Fruit fly (Drosophila melanogaster) whole organism, embryonic: ENCODE measurements around the gene Eip63F-1.

Experiments
- B-H2 ChIP-seq: fragments of 200-800 bp; sonication (Bioruptor generic); optimal IDR thresholded peaks from 2 replicates; lab custom pipeline; 2018; ENCODE audit warnings: missing biosample characterization, mild to moderate bottlenecking, missing genetic modification characterization
- BEAF-32 ChIP-seq: fragments of 200-800 bp; sonication (Bioruptor generic); optimal IDR thresholded peaks from 3 replicates; lab custom pipeline; 2017; ENCODE audit warnings: missing biosample characterization, missing genetic modification characterization, mild to moderate bottlenecking, moderate library complexity, missing genetic modification reagents
- CG10267 ChIP-seq: fragments of 200-800 bp; sonication (Bioruptor generic); optimal IDR thresholded peaks from 2 replicates; lab custom pipeline; 2018; ENCODE audit warnings: missing biosample characterization, mild to moderate bottlenecking, missing genetic modification characterization, moderate library complexity
- CG12769 ChIP-seq: fragments of 200-800 bp; sonication (Bioruptor generic); optimal IDR thresholded peaks from 2 replicates; lab custom pipeline; 2019; ENCODE audit warnings: missing biosample characterization, mild to moderate bottlenecking, missing genetic modification characterization, moderate library complexity
- CG13123 ChIP-seq: fragments of 200-800 bp; sonication (Bioruptor generic); optimal IDR thresholded peaks from 2 replicates; lab custom pipeline; 2016; ENCODE audit warnings: missing biosample characterization, missing genetic modification characterization
- CG13296 ChIP-seq: fragments of 200-800 bp; sonication (Bioruptor generic); optimal IDR thresholded peaks from 3 replicates; lab custom pipeline; 2018; ENCODE audit warnings: missing biosample characterization, mild to moderate bottlenecking, missing genetic modification characterization
- CG14441 ChIP-seq: fragments of 200-800 bp; sonication (Bioruptor generic); IDR thresholded peaks from 2 replicates; pipeline ENCODE4 v1.3.6; 2022; ENCODE audit warnings: missing biosample characterization, missing genetic modification characterization
- CG15514 ChIP-seq: fragments of 200-800 bp; sonication (Bioruptor generic); optimal IDR thresholded peaks from 3 replicates; lab custom pipeline; 2017; ENCODE audit warnings: missing biosample characterization, missing genetic modification characterization, mild to moderate bottlenecking, moderate library complexity, missing genetic modification reagents
- CG15601 ChIP-seq: fragments of 200-800 bp; sonication (Bioruptor generic); optimal IDR thresholded peaks from 3 replicates; lab custom pipeline; 2019; ENCODE audit warnings: missing biosample characterization, mild to moderate bottlenecking, missing genetic modification characterization, moderate library complexity
- CG1603 ChIP-seq: fragments of 200-800 bp; sonication (Bioruptor generic); optimal IDR thresholded peaks from 2 replicates; lab custom pipeline; 2019; ENCODE audit warnings: missing biosample characterization, mild to moderate bottlenecking, missing genetic modification characterization, moderate library complexity
- CG17186 ChIP-seq: fragments of 200-800 bp; sonication (Bioruptor generic); optimal IDR thresholded peaks from 3 replicates; lab custom pipeline; 2017; ENCODE audit warnings: missing biosample characterization, missing genetic modification reagents, missing genetic modification characterization
- CG17568 ChIP-seq: fragments of 200-800 bp; sonication (Bioruptor generic); optimal IDR thresholded peaks from 2 replicates; lab custom pipeline; 2018; ENCODE audit warnings: missing biosample characterization, mild to moderate bottlenecking, missing genetic modification characterization, moderate library complexity
- CG17912 ChIP-seq: fragments of 200-800 bp; sonication (Bioruptor generic); optimal IDR thresholded peaks from 2 replicates; lab custom pipeline; 2018; ENCODE audit warnings: missing biosample characterization, mild to moderate bottlenecking, missing genetic modification characterization
- CG2116 ChIP-seq: fragments of 200-800 bp; sonication (Bioruptor generic); optimal IDR thresholded peaks from 3 replicates; lab custom pipeline; 2018; ENCODE audit warnings: missing biosample characterization, mild to moderate bottlenecking, missing genetic modification characterization
- CG34376 ChIP-seq: fragments of 200-800 bp; sonication (Bioruptor generic); optimal IDR thresholded peaks from 2 replicates; lab custom pipeline; 2018; ENCODE audit warnings: missing biosample characterization, mild to moderate bottlenecking, missing genetic modification characterization
- CG34422 ChIP-seq: fragments of 200-800 bp; sonication (Bioruptor generic); IDR thresholded peaks from 3 replicates; pipeline ENCODE4 v1.3.6; 2022; ENCODE audit warnings: missing biosample characterization, missing genetic modification characterization
- CG3847 ChIP-seq: fragments of 200-800 bp; sonication (Bioruptor generic); IDR thresholded peaks from 2 replicates; pipeline ENCODE4 v1.3.6; 2022; ENCODE audit warnings: missing biosample characterization, missing genetic modification characterization
- CG4617 ChIP-seq: fragments of 200-800 bp; sonication (Bioruptor generic); optimal IDR thresholded peaks from 3 replicates; lab custom pipeline; 2016; ENCODE audit warnings: missing biosample characterization, missing genetic modification characterization, borderline replicate concordance
- CG7987 ChIP-seq: fragments of 200-800 bp; sonication (Bioruptor generic); optimal IDR thresholded peaks from 2 replicates; lab custom pipeline; 2018; ENCODE audit warnings: missing biosample characterization, mild to moderate bottlenecking, missing genetic modification characterization, moderate library complexity
- CG9797 ChIP-seq: fragments of 200-800 bp; sonication (Bioruptor generic); optimal IDR thresholded peaks from 3 replicates; lab custom pipeline; 2018; ENCODE audit warnings: missing biosample characterization, mild to moderate bottlenecking, missing genetic modification characterization
- CHES-1-like ChIP-seq: fragments of 200-800 bp; sonication (Bioruptor generic); optimal IDR thresholded peaks from 2 replicates; lab custom pipeline; 2016; ENCODE audit warnings: missing biosample characterization, missing genetic modification characterization
- CoRest ChIP-seq: fragments of 200-800 bp; sonication (Bioruptor generic); optimal IDR thresholded peaks from 3 replicates; lab custom pipeline; 2018; ENCODE audit warnings: missing biosample characterization, mild to moderate bottlenecking, missing genetic modification characterization, moderate library complexity
- Dll ChIP-seq: fragments of 200-800 bp; sonication (Bioruptor generic); IDR thresholded peaks from 4 replicates; pipeline ENCODE4 v1.3.6; 2022; ENCODE audit warnings: missing biosample characterization, missing genetic modification characterization; ENCODE audit not compliant: partially characterized antibody
- Dp ChIP-seq: fragments of 200-800 bp; sonication (Bioruptor generic); optimal IDR thresholded peaks from 2 replicates; lab custom pipeline; 2018; ENCODE audit warnings: missing biosample characterization, mild to moderate bottlenecking, missing genetic modification characterization, moderate library complexity
- Hey ChIP-seq: fragments of 200-800 bp; sonication (Bioruptor generic); optimal IDR thresholded peaks from 3 replicates; lab custom pipeline; 2018; ENCODE audit warnings: missing biosample characterization, mild to moderate bottlenecking, missing genetic modification characterization
- HmgZ ChIP-seq: fragments of 200-800 bp; sonication (Bioruptor generic); optimal IDR thresholded peaks from 2 replicates; lab custom pipeline; 2018; ENCODE audit warnings: missing biosample characterization, mild to moderate bottlenecking, missing genetic modification characterization
- Hmr ChIP-seq: fragments of 200-800 bp; sonication (Bioruptor generic); optimal IDR thresholded peaks from 3 replicates; lab custom pipeline; 2017; ENCODE audit warnings: mild to moderate bottlenecking, missing biosample characterization, missing genetic modification reagents, missing genetic modification characterization
- MBD-R2 ChIP-seq: fragments of 200-800 bp; sonication (Bioruptor generic); IDR thresholded peaks from 2 replicates; pipeline ENCODE4 v1.3.6; 2022; ENCODE audit warnings: missing biosample characterization, missing genetic modification characterization
- Med ChIP-seq: fragments of 200-800 bp; sonication (Bioruptor generic); peaks from one replicate; lab custom pipeline; 2016; ENCODE audit warnings: missing biosample characterization, missing genetic modification characterization, mild to moderate bottlenecking, inconsistent platforms, moderate library complexity
- Neu2 ChIP-seq: fragments of 200-800 bp; sonication (Bioruptor generic); optimal IDR thresholded peaks from 3 replicates; lab custom pipeline; 2016; ENCODE audit warnings: missing biosample characterization, missing genetic modification characterization, borderline replicate concordance
- Pdp1 ChIP-seq, 2 experiments: fragments of 200-800 bp; sonication (Bioruptor generic); optimal IDR thresholded peaks; 3 replicates each; lab custom pipeline; 2016; ENCODE audit warnings: missing biosample characterization in 2 of 2, missing genetic modification characterization in 2 of 2, mild to moderate bottlenecking in 1 of 2, moderate library complexity in 1 of 2
- Sin3A ChIP-seq: fragments of >200 bp; optimal IDR thresholded peaks from 2 replicates; lab custom pipeline; 2018
- YL-1 ChIP-seq: fragments of 200-800 bp; sonication (Bioruptor generic); optimal IDR thresholded peaks from 3 replicates; lab custom pipeline; 2017; ENCODE audit warnings: missing biosample characterization, mild to moderate bottlenecking, missing genetic modification characterization
- exex ChIP-seq: fragments of 200-800 bp; sonication (Bioruptor generic); optimal IDR thresholded peaks from 4 replicates; lab custom pipeline; 2018; ENCODE audit warnings: missing biosample characterization, mild to moderate bottlenecking, missing genetic modification characterization, moderate library complexity
- gem ChIP-seq: fragments of 200-800 bp; sonication (Bioruptor generic); optimal IDR thresholded peaks from 2 replicates; lab custom pipeline; 2019; ENCODE audit warnings: missing biosample characterization, mild to moderate bottlenecking, missing genetic modification characterization, moderate library complexity
- hbn ChIP-seq: fragments of 200-800 bp; sonication (Bioruptor generic); IDR thresholded peaks from 2 replicates; pipeline ENCODE4 v1.3.6; 2022; ENCODE audit warnings: missing biosample characterization, missing genetic modification characterization; ENCODE audit not compliant: partially characterized antibody
- her ChIP-seq: fragments of 200-800 bp; sonication (Bioruptor generic); optimal IDR thresholded peaks from 2 replicates; lab custom pipeline; 2016; ENCODE audit warnings: missing biosample characterization, missing genetic modification characterization
- nom ChIP-seq: fragments of 200-800 bp; sonication (Bioruptor generic); optimal IDR thresholded peaks from 2 replicates; lab custom pipeline; 2017; ENCODE audit warnings: missing biosample characterization, missing genetic modification characterization, mild to moderate bottlenecking, moderate library complexity, missing genetic modification reagents
- onecut ChIP-seq: fragments of 200-800 bp; sonication (Bioruptor generic); IDR thresholded peaks from 2 replicates; pipeline ENCODE4 v1.3.6; 2022; ENCODE audit warnings: missing biosample characterization, missing genetic modification characterization
- sob ChIP-seq: fragments of 200-800 bp; sonication (Bioruptor generic); IDR thresholded peaks from 2 replicates; pipeline ENCODE4 v1.3.6; 2022; ENCODE audit warnings: missing biosample characterization, missing genetic modification characterization
- sug ChIP-seq: fragments of 200-800 bp; optimal IDR thresholded peaks from 2 replicates; lab custom pipeline; 2019; ENCODE audit warnings: missing biosample characterization, mild to moderate bottlenecking, missing genetic modification characterization, moderate library complexity
- tna ChIP-seq: fragments of 200-800 bp; sonication (Bioruptor generic); IDR thresholded peaks from 2 replicates; pipeline ENCODE4 v1.3.6; 2022; ENCODE audit warnings: missing biosample characterization, missing genetic modification characterization; ENCODE audit not compliant: partially characterized antibody
- toy ChIP-seq: fragments of 200-800 bp; sonication (Bioruptor generic); IDR thresholded peaks from 2 replicates; pipeline ENCODE4 v1.3.6; 2022; ENCODE audit warnings: missing biosample characterization, missing genetic modification characterization
- trem ChIP-seq: fragments of 200-800 bp; optimal IDR thresholded peaks from 3 replicates; lab custom pipeline; 2019; ENCODE audit warnings: missing biosample characterization, mild to moderate bottlenecking, missing genetic modification characterization, moderate library complexity
- wek ChIP-seq: fragments of 200-800 bp; sonication (Bioruptor generic); optimal IDR thresholded peaks from 3 replicates; lab custom pipeline; 2018; ENCODE audit warnings: missing biosample characterization, mild to moderate bottlenecking, missing genetic modification characterization, moderate library complexity

Gene Eip63F-1

dm6 chr3L:3908838-3909810 is 26.3 kb downstream of the Eip63F-1 start (continued):
- TF ChIP-seq hbn: peak; percentile 56; the same call in 1 of the 2 replicates

dm6 chr3L:3905111-3905510 is 30.3 kb downstream of the Eip63F-1 start, which contains the start of gene ida:
ida (plus strand) TSS chr3L:3905344.
- TF ChIP-seq gem (tag; lab: Kevin White, UChicago): no peak
- TF ChIP-seq toy (GFP tag; lab: Robert Waterston, UW): no peak
- peak; percentile 43 for TF ChIP-seq CG13123
- peak; percentile 41 for TF ChIP-seq her (GFP tag; lab: Kevin White, UChicago)
- no peak for TF ChIP-seq Hmr (GFP tag; lab: Kevin White, UChicago)
- peak; percentile 31 for TF ChIP-seq CG2116 (GFP tag; lab: Kevin White, UChicago)
- peak; percentile 19 for TF ChIP-seq exex (tag; lab: Kevin White, UChicago)
- peak; percentile 26 for TF ChIP-seq CG17186 (GFP tag; lab: Kevin White, UChicago)
- peak; percentile 74 for TF ChIP-seq CG1603 (tag; lab: Kevin White, UChicago)
- peak; percentile 13 for TF ChIP-seq nom (GFP tag; lab: Kevin White, UChicago)
- peak; percentile 90 for TF ChIP-seq CG3847 (GFP tag; lab: Robert Waterston, UW)
- TF ChIP-seq HmgZ: peak; percentile 68
- TF ChIP-seq CHES-1-like: peak; percentile 33
- no peak for TF ChIP-seq Neu2 (GFP tag; lab: Kevin White, UChicago)
- TF ChIP-seq B-H2 (GFP tag; lab: Kevin White, UChicago): peak; percentile 2
- TF ChIP-seq MBD-R2: peak; percentile 91
- TF ChIP-seq Dll (GFP tag; lab: Robert Waterston, UW): 0 out of 4 replicates have a peak, but pooled peaks have one; percentile 23
- TF ChIP-seq CG10267: peak; percentile 14
- peak; percentile 53 for TF ChIP-seq CG34376 (GFP tag; lab: Kevin White, UChicago)
- TF ChIP-seq CG15514: peak; percentile 72
- peak; percentile 44 for TF ChIP-seq sug (tag; lab: Kevin White, UChicago)
- TF ChIP-seq YL-1 (GFP tag; lab: Kevin White, UChicago): peak; percentile 46
- TF ChIP-seq Pdp1 (GFP tag; optimal IDR thresholded peaks at IDR 0.05; lab: Kevin White, UChicago): peak in 1 of 2 experiments; percentile 6
- peak; percentile 84 for TF ChIP-seq Med (GFP tag; lab: Kevin White, UChicago)
- peak; percentile 23; the same call in 1 of the 2 replicates for TF ChIP-seq tna
- TF ChIP-seq CG17912 (GFP tag; lab: Kevin White, UChicago): peak; percentile 1
- TF ChIP-seq CG15601 (tag; lab: Kevin White, UChicago): peak; percentile 8
- TF ChIP-seq trem (tag; lab: Kevin White, UChicago): peak; percentile 61
- no peak for TF ChIP-seq sob (GFP tag; lab: Robert Waterston, UW)
- TF ChIP-seq onecut: peak; percentile 18; the same call in 1 of the 2 replicates
- peak; percentile 99 for TF ChIP-seq Dp (GFP tag; lab: Kevin White, UChicago)
- TF ChIP-seq CG12769 (tag; lab: Kevin White, UChicago): peak; percentile 27
- TF ChIP-seq CG17568 (GFP tag; lab: Kevin White, UChicago): peak; percentile 11
- TF ChIP-seq Sin3A (lab: Kevin White, UChicago): peak; percentile 48
- TF ChIP-seq CG13296 (GFP tag; lab: Kevin White, UChicago): peak; percentile 1
- peak; percentile 37 for TF ChIP-seq BEAF-32 (GFP tag; lab: Kevin White, UChicago)
- peak; percentile 6 for TF ChIP-seq CG7987 (GFP tag; lab: Kevin White, UChicago)
- peak; percentile 12 for TF ChIP-seq CoRest (tag; lab: Kevin White, UChicago)
- TF ChIP-seq CG34422 (GFP tag; lab: Robert Waterston, UW): peak; percentile 81; the same call in 2 of the 3 replicates
- TF ChIP-seq CG4617: peak; percentile 43
- TF ChIP-seq wek (GFP tag; lab: Kevin White, UChicago): peak; percentile 60
- peak; percentile 40 for TF ChIP-seq CG9797 (GFP tag; lab: Kevin White, UChicago)
- peak; percentile 53 for TF ChIP-seq Hey (tag; lab: Kevin White, UChicago)
- TF ChIP-seq CG14441 (GFP tag; lab: Robert Waterston, UW): peak; percentile 34; the same call in 1 of the 2 replicates
